Worm (Caenorhabditis elegans): ENCODE results near the gene sgk-1.

sgk-1 gene

ce11 chrX:16299859-16300258 is 37.9 kb upstream of the sgk-1 start, which contains the start of gene twk-21:
Gene twk-21 (plus strand): TSS chrX:16299892.
- TF ChIP-seq unc-62 (GFP tag; optimal IDR thresholded peaks at IDR 0.05) (no peak), elt-3 (tag; optimal IDR thresholded peaks at IDR 0.05) (no peak), bed-3 (GFP tag; optimal IDR thresholded peaks at IDR 0.05) (no peak), nhr-237 (tag; optimal IDR thresholded peaks at IDR 0.05) (no peak), sptf-1 (tag; optimal IDR thresholded peaks at IDR 0.05) (no peak), unc-39 (tag; optimal IDR thresholded peaks at IDR 0.05) (no peak)

ce11 chrX:16298173-16298572 is 36.3 kb upstream of the sgk-1 start:
- TF ChIP-seq lsy-2 (tag; optimal IDR thresholded peaks at IDR 0.05) (no peak), sem-2 (GFP tag; optimal IDR thresholded peaks at IDR 0.05) (no peak), sptf-1 (tag; optimal IDR thresholded peaks at IDR 0.05) (peak; percentile 44), lin-13 (tag; optimal IDR thresholded peaks at IDR 0.05) (no peak), bed-3 (GFP tag; optimal IDR thresholded peaks at IDR 0.05) (peak; percentile 19), elt-1 (tag; optimal IDR thresholded peaks at IDR 0.05; ENCODE audit: borderline replicate concordance, insufficient read depth) (no peak), unc-120 (tag; optimal IDR thresholded peaks at IDR 0.05; ENCODE audit: poor library complexity, severe bottlenecking) (peak; percentile 7), ham-2 (GFP tag; optimal IDR thresholded peaks at IDR 0.05) (no peak), zip-8 (tag; optimal IDR thresholded peaks at IDR 0.05) (no peak), cnd-1 (tag; optimal IDR thresholded peaks at IDR 0.05) (no peak)

ce11 chrX:16297123-16297522 is 35.2 kb upstream of the sgk-1 start:
- TF ChIP-seq snpc-4 (tag; optimal IDR thresholded peaks at IDR 0.05) (no peak), ceh-39 (tag; optimal IDR thresholded peaks at IDR 0.05) (no peak), ztf-11 (tag; optimal IDR thresholded peaks at IDR 0.05) (no peak), mab-5 (tag; optimal IDR thresholded peaks at IDR 0.05) (no peak), blmp-1 (tag; optimal IDR thresholded peaks at IDR 0.05) (no peak), pha-4 (tag; optimal IDR thresholded peaks at IDR 0.05) (no peak), elt-1 (tag; optimal IDR thresholded peaks at IDR 0.05; ENCODE audit: borderline replicate concordance, insufficient read depth) (no peak), drap-1 (GFP tag; optimal IDR thresholded peaks at IDR 0.05) (no peak), lin-13 (tag; optimal IDR thresholded peaks at IDR 0.05) (no peak), mls-2 (tag; optimal IDR thresholded peaks at IDR 0.05) (no peak), tbx-8 (GFP tag; optimal IDR thresholded peaks at IDR 0.05) (no peak), nhr-28 (tag; optimal IDR thresholded peaks at IDR 0.05) (no peak), ceh-43 (GFP tag; optimal IDR thresholded peaks at IDR 0.05) (no peak), unc-120 (tag; optimal IDR thresholded peaks at IDR 0.05; ENCODE audit: poor library complexity, severe bottlenecking) (no peak), nhr-237 (tag; optimal IDR thresholded peaks at IDR 0.05) (no peak), ceh-83 (GFP tag; optimal IDR thresholded peaks at IDR 0.05) (no peak), unc-62 (GFP tag; optimal IDR thresholded peaks at IDR 0.05) (no peak), ces-1 (GFP tag; optimal IDR thresholded peaks at IDR 0.05) (no peak), hlh-1 (tag; optimal IDR thresholded peaks at IDR 0.05) (no peak), unc-39 (tag; optimal IDR thresholded peaks at IDR 0.05) (no peak)

ce11 chrX:16292933-16293332 is 31.0 kb upstream of the sgk-1 start, which contains the start of gene F52E10.4:
Gene F52E10.4 (minus strand): TSS chrX:16293033.
- TF ChIP-seq mab-5 (tag; optimal IDR thresholded peaks at IDR 0.05) (no peak), bed-3 (GFP tag; optimal IDR thresholded peaks at IDR 0.05) (no peak), mls-2 (tag; optimal IDR thresholded peaks at IDR 0.05) (no peak), elt-1 (tag; optimal IDR thresholded peaks at IDR 0.05; ENCODE audit: borderline replicate concordance, insufficient read depth) (no peak), unc-62 (GFP tag; optimal IDR thresholded peaks at IDR 0.05) (no peak), hlh-1 (tag; optimal IDR thresholded peaks at IDR 0.05) (no peak), unc-120 (tag; optimal IDR thresholded peaks at IDR 0.05; ENCODE audit: poor library complexity, severe bottlenecking) (no peak), tbx-8 (GFP tag; optimal IDR thresholded peaks at IDR 0.05) (no peak), lin-32 (GFP tag; optimal IDR thresholded peaks at IDR 0.05) (no peak), snpc-4 (tag; optimal IDR thresholded peaks at IDR 0.05) (no peak), ces-1 (GFP tag; optimal IDR thresholded peaks at IDR 0.05) (no peak), ztf-11 (tag; optimal IDR thresholded peaks at IDR 0.05) (no peak), lsy-2 (tag; optimal IDR thresholded peaks at IDR 0.05) (no peak), sptf-1 (tag; optimal IDR thresholded peaks at IDR 0.05) (no peak), cnd-1 (tag; optimal IDR thresholded peaks at IDR 0.05) (no peak), nhr-12 (tag; optimal IDR thresholded peaks at IDR 0.05) (no peak), nhr-2 (tag; optimal IDR thresholded peaks at IDR 0.05) (no peak), nhr-76 (tag; optimal IDR thresholded peaks at IDR 0.05) (no peak), ceh-43 (GFP tag; optimal IDR thresholded peaks at IDR 0.05) (no peak)

- no peak for TF ChIP-seq unc-120 (tag; optimal IDR thresholded peaks at IDR 0.05; ENCODE audit: poor library complexity, severe bottlenecking)
- no peak for TF ChIP-seq mab-5 (tag; optimal IDR thresholded peaks at IDR 0.05)
- TF ChIP-seq blmp-1 (tag; optimal IDR thresholded peaks at IDR 0.05), result no peak
- no peak for TF ChIP-seq ceh-39 (tag; optimal IDR thresholded peaks at IDR 0.05)
- no peak for TF ChIP-seq nhr-237 (tag; optimal IDR thresholded peaks at IDR 0.05)
- TF ChIP-seq tbx-8 (GFP tag; optimal IDR thresholded peaks at IDR 0.05), result no peak
- no peak for TF ChIP-seq nhr-2 (tag; optimal IDR thresholded peaks at IDR 0.05)
- no peak for TF ChIP-seq zip-8 (tag; optimal IDR thresholded peaks at IDR 0.05)
- no peak for TF ChIP-seq hlh-1 (tag; optimal IDR thresholded peaks at IDR 0.05)
- no peak for TF ChIP-seq lin-13 (tag; optimal IDR thresholded peaks at IDR 0.05)
- no peak for TF ChIP-seq mep-1 (tag; optimal IDR thresholded peaks at IDR 0.05)
Measured at ce11 chrX:16290536-16290935, 28.6 kb upstream of the sgk-1 start.
